Fruit fly (Drosophila melanogaster): Measurements from ENCODE around the gene cv-d.

Gene cv-d

DNA sequence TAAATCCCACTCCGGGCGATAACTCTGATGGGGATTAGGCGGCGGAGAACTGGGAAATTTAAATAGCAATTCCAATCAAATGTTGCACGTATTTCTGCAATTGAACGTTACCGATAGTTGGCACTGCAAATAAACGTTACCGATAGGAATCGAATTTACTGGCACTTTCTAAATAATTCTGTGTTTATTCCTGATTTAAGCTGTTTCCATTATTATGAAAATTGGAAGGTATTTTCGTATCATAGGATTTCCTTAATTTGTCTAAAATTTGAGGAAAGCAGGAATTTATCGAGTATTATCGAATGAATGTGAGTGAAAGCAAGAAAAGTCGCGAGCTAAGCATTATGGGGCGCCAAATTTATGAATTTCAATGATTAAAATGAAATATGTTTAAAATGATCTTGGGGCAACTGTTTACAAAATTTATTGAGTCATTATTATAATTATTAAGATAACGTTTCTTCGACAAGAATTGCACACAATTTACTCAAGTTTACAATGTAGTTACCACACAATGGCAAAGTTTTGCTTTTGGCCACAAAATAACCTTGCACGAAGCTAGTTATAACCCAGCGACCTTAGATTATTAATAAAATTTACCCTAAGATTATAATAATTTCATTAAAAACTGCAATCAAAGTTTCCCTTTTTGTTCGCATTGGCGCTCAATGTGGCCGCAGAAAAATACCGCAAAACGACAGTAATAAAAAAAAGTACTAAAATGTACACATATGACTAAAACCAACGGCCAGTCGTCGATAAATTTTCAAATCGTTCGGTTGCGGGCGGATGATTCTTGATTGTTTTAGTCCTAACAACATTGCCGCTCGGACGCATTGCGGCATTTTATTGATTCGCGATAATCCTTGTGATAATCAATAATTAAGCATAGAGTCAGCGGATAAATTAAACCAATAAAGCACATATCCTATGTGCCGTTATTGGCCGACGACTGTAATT is 49.6 kb downstream of the cv-d start, which contains the start of gene alpha-Man-IIb (continued):
- TF ChIP-seq CG17328 (GFP tag; IDR thresholded peaks at IDR 0.05) (no peak), CoRest (tag; optimal IDR thresholded peaks at IDR 0.05) (peak; percentile 34), CG3726 (GFP tag; IDR thresholded peaks at IDR 0.05) (no peak), Camta (GFP tag; optimal IDR thresholded peaks at IDR 0.05) (peak; percentile 22), fru (optimal IDR thresholded peaks at IDR 0.05) (no peak), CG2129 (GFP tag; IDR thresholded peaks at IDR 0.05; ENCODE audit: partially characterized antibody) (peak; percentile 58; the same call in 1 of the 2 replicates), CG33557 (GFP tag; optimal IDR thresholded peaks at IDR 0.05) (peak; percentile 12), vvl (GFP tag; IDR thresholded peaks at IDR 0.05) (peak; percentile 52), Taf1 (GFP tag; IDR thresholded peaks at IDR 0.05) (no peak), CG13775 (GFP tag; optimal IDR thresholded peaks at IDR 0.05) (peak; percentile 8), NK7.1 (GFP tag; optimal IDR thresholded peaks at IDR 0.05) (no peak), zen (tag; optimal IDR thresholded peaks at IDR 0.05) (no peak), CG13123 (GFP tag; optimal IDR thresholded peaks at IDR 0.05) (no peak), CG12769 (tag; optimal IDR thresholded peaks at IDR 0.05) (no peak), trh (GFP tag; optimal IDR thresholded peaks at IDR 0.05) (no peak), ranshi (GFP tag; IDR thresholded peaks at IDR 0.05) (no peak), danr (GFP tag; IDR thresholded peaks at IDR 0.05) (no peak), Six4 (GFP tag; optimal IDR thresholded peaks at IDR 0.05) (no peak), CG10431 (GFP tag; optimal IDR thresholded peaks at IDR 0.05) (no peak), tup (GFP tag; optimal IDR thresholded peaks at IDR 0.05) (peak; percentile 15), Sry-δ (GFP tag; optimal IDR thresholded peaks at IDR 0.05) (peak; percentile 64), fu2 (GFP tag; optimal IDR thresholded peaks at IDR 0.05) (no peak), E2f2 (GFP tag; IDR thresholded peaks at IDR 0.05) (peak; percentile 93), D (optimal IDR thresholded peaks at IDR 0.05) (no peak), D (GFP tag; optimal IDR thresholded peaks at IDR 0.05) (no peak), CG6854 (GFP tag; optimal IDR thresholded peaks at IDR 0.05) (peak; percentile 54), cad (GFP tag; optimal IDR thresholded peaks at IDR 0.05) (no peak), Lhr (GFP tag; optimal IDR thresholded peaks at IDR 0.05) (peak; percentile 69), CG17802 (tag; optimal IDR thresholded peaks at IDR 0.05) (no peak), jumu (GFP tag; optimal IDR thresholded peaks at IDR 0.05) (no peak), kni (GFP tag; optimal IDR thresholded peaks at IDR 0.05) (no peak), odd (GFP tag; optimal IDR thresholded peaks at IDR 0.05) (no peak), CG34422 (GFP tag; IDR thresholded peaks at IDR 0.05) (peak; percentile 84; the same call in 1 of the 3 replicates), CG16813 (GFP tag; IDR thresholded peaks at IDR 0.05; ENCODE audit: partially characterized antibody) (peak; percentile 69; the same call in 2 of the 3 replicates), Lpt (GFP tag; optimal IDR thresholded peaks at IDR 0.05) (no peak)

DNA sequence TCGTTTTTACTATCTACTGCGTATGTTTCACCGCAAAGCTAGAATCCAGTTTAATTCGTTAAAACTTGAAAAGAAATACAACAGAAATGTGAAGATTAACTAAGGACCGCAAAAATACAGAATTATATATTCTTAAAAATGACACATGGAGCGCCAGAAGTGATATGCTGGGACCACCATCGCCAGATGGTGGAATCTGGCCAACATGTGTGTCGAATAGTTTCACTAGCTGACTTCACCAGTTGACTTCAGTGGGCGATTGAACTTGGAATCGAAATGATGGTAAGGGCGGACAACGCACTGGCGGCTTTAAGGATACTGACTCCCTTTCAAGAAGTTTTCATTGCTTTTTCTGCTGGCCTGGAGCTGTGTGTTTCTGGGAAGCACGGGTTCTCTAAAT is 51.4 kb downstream of the cv-d start, which contains the start of gene CG9593:
Gene CG9593 (plus strand): TSS at position 270 of the 400 bp plus-strand sequence.
- TF ChIP-seq twi (tag; optimal IDR thresholded peaks at IDR 0.05) (peak; percentile 94), CG16779 (GFP tag; IDR thresholded peaks at IDR 0.05) (no peak)
